Fruit fly (Drosophila melanogaster) whole organism, embryonic: ENCODE results near the gene TwdlM.

Experiments used
- Awh ChIP-seq: fragments of 200-800 bp; sonication (Bioruptor generic); IDR thresholded peaks from 2 replicates; pipeline ENCODE4, ENCODE4 v1.3.6; 2022; ENCODE audit warnings: missing biosample characterization, missing genetic modification characterization
- C15 ChIP-seq: fragments of 200-800 bp; sonication (Bioruptor generic); IDR thresholded peaks from 3 replicates; pipeline ENCODE4 v1.3.6; 2022; ENCODE audit warnings: missing biosample characterization, missing genetic modification characterization
- CG10431 ChIP-seq: fragments of 200-800 bp; sonication (Bioruptor generic); optimal IDR thresholded peaks from 3 replicates; lab custom pipeline; 2018; ENCODE audit warnings: missing biosample characterization, mild to moderate bottlenecking, missing genetic modification characterization
- CG11696 ChIP-seq: fragments of 200-800 bp; sonication (Bioruptor generic); IDR thresholded peaks from 2 replicates; pipeline ENCODE4 v1.3.6; 2022; ENCODE audit warnings: missing biosample characterization, missing genetic modification characterization
- CG12155 ChIP-seq: fragments of 200-800 bp; sonication (Bioruptor generic); optimal IDR thresholded peaks from 3 replicates; lab custom pipeline; 2016; ENCODE audit warnings: missing biosample characterization, missing genetic modification characterization
- CG12236 ChIP-seq: fragments of 200-800 bp; sonication (Bioruptor generic); optimal IDR thresholded peaks from 2 replicates; lab custom pipeline; 2016; ENCODE audit warnings: missing biosample characterization, missing genetic modification characterization
- CG12391 ChIP-seq: fragments of 200-800 bp; sonication (Bioruptor generic); optimal IDR thresholded peaks from 3 replicates; lab custom pipeline; 2018; ENCODE audit warnings: missing biosample characterization, mild to moderate bottlenecking, missing genetic modification characterization, moderate library complexity
- CG12942 ChIP-seq: fragments of 200-800 bp; sonication (Bioruptor generic); optimal IDR thresholded peaks from 3 replicates; lab custom pipeline; 2016; ENCODE audit warnings: missing biosample characterization, missing genetic modification characterization
- CG16863 ChIP-seq: fragments of 200-800 bp; sonication (Bioruptor generic); optimal IDR thresholded peaks from 3 replicates; lab custom pipeline; 2016; ENCODE audit warnings: missing biosample characterization, missing genetic modification characterization
- CG17361 ChIP-seq: fragments of 200-800 bp; sonication (Bioruptor generic); IDR thresholded peaks from 3 replicates; pipeline ENCODE4 v1.3.6; 2022; ENCODE audit warnings: missing biosample characterization, missing genetic modification characterization
- CG2678 ChIP-seq: fragments of 200-800 bp; sonication (Bioruptor generic); optimal IDR thresholded peaks from 3 replicates; lab custom pipeline; 2019; ENCODE audit warnings: missing biosample characterization, mild to moderate bottlenecking, missing genetic modification characterization, moderate library complexity
- CG31224 ChIP-seq: fragments of 200-800 bp; sonication (Bioruptor generic); IDR thresholded peaks from 2 replicates; pipeline ENCODE4 v1.3.6; 2022; ENCODE audit warnings: missing biosample characterization, missing genetic modification characterization
- CG31365 ChIP-seq: fragments of 200-800 bp; sonication (Bioruptor generic); optimal IDR thresholded peaks from 2 replicates; lab custom pipeline; 2018; ENCODE audit warnings: missing biosample characterization, mild to moderate bottlenecking, missing genetic modification characterization
- CG31441 ChIP-seq: fragments of 200-800 bp; sonication (Bioruptor generic); IDR thresholded peaks from 2 replicates; pipeline ENCODE4 v1.3.6; 2022; ENCODE audit warnings: missing biosample characterization, missing genetic modification characterization
- CG4820 ChIP-seq: fragments of 200-800 bp; sonication (Bioruptor generic); optimal IDR thresholded peaks from 3 replicates; lab custom pipeline; 2016; ENCODE audit warnings: missing biosample characterization, missing genetic modification characterization
- CG6854 ChIP-seq: fragments of 200-800 bp; sonication (Bioruptor generic); optimal IDR thresholded peaks from 3 replicates; lab custom pipeline; 2017; ENCODE audit warnings: missing biosample characterization, mild to moderate bottlenecking, missing genetic modification characterization
- CG7745 ChIP-seq: fragments of 200-800 bp; sonication (Bioruptor generic); optimal IDR thresholded peaks from 2 replicates; lab custom pipeline; 2018; ENCODE audit warnings: missing biosample characterization, mild to moderate bottlenecking, missing genetic modification characterization, moderate library complexity
- CG8281 ChIP-seq: fragments of 200-800 bp; sonication (Bioruptor generic); optimal IDR thresholded peaks from 2 replicates; lab custom pipeline; 2018; ENCODE audit warnings: missing biosample characterization, mild to moderate bottlenecking, missing genetic modification characterization, moderate library complexity
- CG8359 ChIP-seq: fragments of 200-800 bp; sonication (Bioruptor generic); optimal IDR thresholded peaks from 2 replicates; lab custom pipeline; 2017; ENCODE audit warnings: missing biosample characterization, mild to moderate bottlenecking, missing genetic modification characterization, borderline replicate concordance
- CG8478 ChIP-seq: fragments of >200 bp; optimal IDR thresholded peaks from 2 replicates; lab custom pipeline; 2018
- Hsf ChIP-seq: fragments of 200-800 bp; sonication (Bioruptor generic); optimal IDR thresholded peaks from 3 replicates; lab custom pipeline; 2016; ENCODE audit warnings: missing biosample characterization, missing genetic modification characterization
- Jarid2 ChIP-seq: fragments of 200-800 bp; sonication (Bioruptor generic); optimal IDR thresholded peaks from 3 replicates; lab custom pipeline; 2017; ENCODE audit warnings: mild to moderate bottlenecking, missing biosample characterization, missing genetic modification reagents, missing genetic modification characterization
- Meics ChIP-seq: fragments of 200-800 bp; sonication (Bioruptor generic); optimal IDR thresholded peaks from 2 replicates; lab custom pipeline; 2017; ENCODE audit warnings: missing biosample characterization, mild to moderate bottlenecking, missing genetic modification characterization
- NK7.1 ChIP-seq: fragments of 200-800 bp; sonication (Bioruptor generic); optimal IDR thresholded peaks from 3 replicates; lab custom pipeline; 2016; ENCODE audit warnings: missing biosample characterization, missing genetic modification characterization
- Spps ChIP-seq: fragments of 200-800 bp; sonication (Bioruptor generic); optimal IDR thresholded peaks from 2 replicates; lab custom pipeline; 2018; ENCODE audit warnings: missing biosample characterization, mild to moderate bottlenecking, missing genetic modification characterization
- Ssrp ChIP-seq: fragments of 200-800 bp; sonication (Bioruptor generic); optimal IDR thresholded peaks from 2 replicates; lab custom pipeline; 2018; ENCODE audit warnings: missing biosample characterization, mild to moderate bottlenecking, missing genetic modification characterization, moderate library complexity
- Tbp ChIP-seq: fragments of >200 bp; optimal IDR thresholded peaks from 2 replicates; lab custom pipeline; 2018; ENCODE audit warnings: missing biosample characterization, missing genetic modification characterization
- Xbp1 ChIP-seq: fragments of 200-800 bp; sonication (Bioruptor generic); optimal IDR thresholded peaks from 3 replicates; lab custom pipeline; 2016; ENCODE audit warnings: missing biosample characterization, mild to moderate bottlenecking, missing genetic modification characterization
- ac ChIP-seq: fragments of 200-800 bp; sonication (Bioruptor generic); optimal IDR thresholded peaks from 3 replicates; lab custom pipeline; 2017; ENCODE audit warnings: missing biosample characterization, mild to moderate bottlenecking, missing genetic modification characterization
- amos ChIP-seq: fragments of 200-800 bp; sonication (Bioruptor generic); IDR thresholded peaks from 2 replicates; pipeline ENCODE4 v1.3.6; 2022; ENCODE audit warnings: missing biosample characterization, missing genetic modification characterization; ENCODE audit not compliant: partially characterized antibody
- bbx ChIP-seq: fragments of 200-800 bp; sonication (Bioruptor generic); IDR thresholded peaks from 2 replicates; pipeline ENCODE4 v1.3.6; 2022; ENCODE audit warnings: missing biosample characterization, missing genetic modification characterization; ENCODE audit not compliant: partially characterized antibody
- cato ChIP-seq: fragments of 200-800 bp; sonication (Bioruptor generic); optimal IDR thresholded peaks from 2 replicates; lab custom pipeline; 2016; ENCODE audit warnings: missing biosample characterization, missing genetic modification characterization, borderline replicate concordance
- chif ChIP-seq, 2 experiments: fragments of 200-800 bp; sonication (Bioruptor generic); optimal IDR thresholded peaks; 3 replicates each; lab custom pipeline; 2016; ENCODE audit warnings: missing biosample characterization in 2 of 2, missing genetic modification characterization in 2 of 2
- crol ChIP-seq: fragments of 200-800 bp; sonication (Bioruptor generic); IDR thresholded peaks from 2 replicates; pipeline ENCODE4 v1.3.6; 2022; ENCODE audit warnings: missing biosample characterization, missing genetic modification characterization
- dysf ChIP-seq: fragments of 200-800 bp; sonication (Bioruptor generic); IDR thresholded peaks from 3 replicates; pipeline ENCODE4 v1.3.6; 2022; ENCODE audit warnings: missing biosample characterization, missing genetic modification characterization
- esg ChIP-seq: fragments of 200-800 bp; sonication (Bioruptor generic); conservative IDR thresholded peaks from 2 replicates; pipeline ENCODE4 v1.3.6; 2022; ENCODE audit warnings: missing biosample characterization, missing genetic modification characterization
- gro ChIP-seq: fragments of 200-800 bp; sonication (Bioruptor generic); optimal IDR thresholded peaks from 2 replicates; lab custom pipeline; 2016; ENCODE audit warnings: missing biosample characterization, missing genetic modification characterization
- ind ChIP-seq: fragments of 200-800 bp; sonication (Bioruptor generic); optimal IDR thresholded peaks from 3 replicates; lab custom pipeline; 2016; ENCODE audit warnings: missing biosample characterization, missing genetic modification characterization
- jing ChIP-seq: fragments of 200-800 bp; sonication (Bioruptor generic); optimal IDR thresholded peaks from 2 replicates; lab custom pipeline; 2018; ENCODE audit warnings: missing biosample characterization, mild to moderate bottlenecking, missing genetic modification characterization
- lab ChIP-seq: fragments of 200-800 bp; sonication (Bioruptor generic); optimal IDR thresholded peaks from 3 replicates; lab custom pipeline; 2017; ENCODE audit warnings: missing biosample characterization, missing genetic modification characterization, mild to moderate bottlenecking, moderate library complexity, missing genetic modification reagents
- lbe ChIP-seq: fragments of 200-800 bp; sonication (Bioruptor generic); optimal IDR thresholded peaks from 2 replicates; lab custom pipeline; 2016; ENCODE audit warnings: missing biosample characterization, mild to moderate bottlenecking, missing genetic modification characterization
- nmo ChIP-seq: fragments of 200-800 bp; sonication (Bioruptor generic); optimal IDR thresholded peaks from 2 replicates; lab custom pipeline; 2018; ENCODE audit warnings: missing biosample characterization, mild to moderate bottlenecking, missing genetic modification characterization, moderate library complexity
- onecut ChIP-seq: fragments of 200-800 bp; sonication (Bioruptor generic); IDR thresholded peaks from 2 replicates; pipeline ENCODE4 v1.3.6; 2022; ENCODE audit warnings: missing biosample characterization, missing genetic modification characterization
- org-1 ChIP-seq: fragments of 200-800 bp; sonication (Bioruptor generic); optimal IDR thresholded peaks from 2 replicates; lab custom pipeline; 2017; ENCODE audit warnings: missing biosample characterization, missing genetic modification characterization
- sc ChIP-seq, 3 experiments: fragments of >200 bp in 2 of 3; fragments of 200-800 bp in 1 of 3; sonication (Bioruptor generic) in 1 of 3; optimal IDR thresholded peaks; 2 replicates in 2 of 3; 3 replicates in 1 of 3; lab custom pipeline; 2017; ENCODE audit warnings: mild to moderate bottlenecking in 1 of 3, missing biosample characterization in 1 of 3, missing genetic modification characterization in 1 of 3, missing genetic modification reagents in 1 of 3
- sim ChIP-seq: fragments of 200-800 bp; sonication (Bioruptor generic); IDR thresholded peaks from 2 replicates; pipeline ENCODE4 v1.3.6; 2022; ENCODE audit warnings: missing biosample characterization, missing genetic modification characterization
- slbo ChIP-seq: fragments of 200-800 bp; sonication (Bioruptor generic); IDR thresholded peaks from 2 replicates; pipeline ENCODE4 v1.3.6; 2022; ENCODE audit warnings: missing biosample characterization, missing genetic modification characterization
- sob ChIP-seq: fragments of 200-800 bp; sonication (Bioruptor generic); IDR thresholded peaks from 2 replicates; pipeline ENCODE4 v1.3.6; 2022; ENCODE audit warnings: missing biosample characterization, missing genetic modification characterization
- sqz ChIP-seq: fragments of 200-800 bp; sonication (Bioruptor generic); optimal IDR thresholded peaks from 3 replicates; lab custom pipeline; 2018; ENCODE audit warnings: missing biosample characterization, mild to moderate bottlenecking, missing genetic modification characterization
- ssp ChIP-seq: fragments of 200-800 bp; sonication (Bioruptor generic); IDR thresholded peaks from 2 replicates; pipeline ENCODE4 v1.3.6; 2022; ENCODE audit warnings: missing biosample characterization, missing genetic modification characterization
- tap ChIP-seq: fragments of 200-800 bp; optimal IDR thresholded peaks from 3 replicates; lab custom pipeline; 2019; ENCODE audit warnings: missing biosample characterization, mild to moderate bottlenecking, missing genetic modification characterization, moderate library complexity
- tgo ChIP-seq: fragments of 200-800 bp; sonication (Bioruptor generic); IDR thresholded peaks from 3 replicates; pipeline ENCODE4 v1.3.6; 2022; ENCODE audit warnings: missing biosample characterization, missing genetic modification characterization

Gene TwdlM

dm6 chr3R:26655416-26655945 lies 36.6 kb downstream of the TwdlM start (continued):
- no peak for TF ChIP-seq bbx
- no peak for TF ChIP-seq org-1
- no peak for TF ChIP-seq Ssrp (tag; lab: Kevin White, UChicago)
- no peak for TF ChIP-seq CG7745
- TF ChIP-seq sqz (GFP tag; lab: Kevin White, UChicago) = peak; percentile 30
- no peak for TF ChIP-seq nmo (GFP tag; lab: Kevin White, UChicago)
- TF ChIP-seq Awh (GFP tag; lab: Robert Waterston, UW) = peak; percentile 41; the same call in 1 of the 2 replicates
- TF ChIP-seq lab = no peak
- TF ChIP-seq NK7.1 (GFP tag; lab: Kevin White, UChicago) = no peak
- TF ChIP-seq CG12236 (GFP tag; lab: Kevin White, UChicago) = no peak
- TF ChIP-seq ssp = no peak
- no peak for TF ChIP-seq crol (GFP tag; lab: Robert Waterston, UW)
- no peak for TF ChIP-seq CG2678 (tag; lab: Kevin White, UChicago)
- no peak for TF ChIP-seq tgo (GFP tag; lab: Robert Waterston, UW)
- no peak for TF ChIP-seq sob
- TF ChIP-seq CG6854 (GFP tag; lab: Kevin White, UChicago) = no peak
- TF ChIP-seq gro = no peak
- no peak for TF ChIP-seq Hsf (GFP tag; lab: Kevin White, UChicago)
- TF ChIP-seq CG11696 = no peak
- no peak for TF ChIP-seq ac (GFP tag; lab: Kevin White, UChicago)
- TF ChIP-seq CG31441 (GFP tag; lab: Robert Waterston, UW) = no peak
- no peak for TF ChIP-seq CG12942 (GFP tag; lab: Kevin White, UChicago)
- TF ChIP-seq Meics (GFP tag; lab: Kevin White, UChicago) = no peak
- no peak for TF ChIP-seq tap (tag; lab: Kevin White, UChicago)
- TF ChIP-seq onecut (GFP tag; lab: Robert Waterston, UW) = no peak
- no peak for TF ChIP-seq cato (GFP tag; lab: Kevin White, UChicago)
- TF ChIP-seq Jarid2 (GFP tag; lab: Kevin White, UChicago) = no peak
- TF ChIP-seq CG8478 (lab: Kevin White, UChicago) = no peak
- TF ChIP-seq lbe = no peak
- TF ChIP-seq esg (GFP tag; lab: Robert Waterston, UW) = no peak
- TF ChIP-seq C15 = no peak
- no peak for TF ChIP-seq CG16863
- TF ChIP-seq amos (GFP tag; lab: Robert Waterston, UW) = no peak
- no peak for TF ChIP-seq CG31365
- no peak for TF ChIP-seq CG4820 (GFP tag; lab: Kevin White, UChicago)
- no peak for TF ChIP-seq chif (GFP tag; optimal IDR thresholded peaks at IDR 0.05; lab: Kevin White, UChicago)
- no peak for TF ChIP-seq slbo (GFP tag; lab: Robert Waterston, UW)
- no peak for TF ChIP-seq Xbp1 (GFP tag; lab: Kevin White, UChicago)
- TF ChIP-seq CG8359 (GFP tag; lab: Kevin White, UChicago) = no peak
- no peak for TF ChIP-seq ind
- TF ChIP-seq sim (GFP tag; lab: Robert Waterston, UW) = no peak
- TF ChIP-seq CG17361 (GFP tag; lab: Robert Waterston, UW) = no peak
- TF ChIP-seq CG10431 (GFP tag; lab: Kevin White, UChicago) = no peak
- no peak for TF ChIP-seq Tbp (GFP tag; lab: Kevin White, UChicago)
- TF ChIP-seq dysf (GFP tag; lab: Robert Waterston, UW) = no peak
- TF ChIP-seq jing (GFP tag; lab: Kevin White, UChicago) = no peak
- no peak for TF ChIP-seq sc (optimal IDR thresholded peaks at IDR 0.05; lab: Kevin White, UChicago)
- TF ChIP-seq sc (GFP tag; optimal IDR thresholded peaks at IDR 0.05; lab: Kevin White, UChicago) = no peak
- no peak for TF ChIP-seq CG8281 (tag; lab: Kevin White, UChicago)
- TF ChIP-seq CG12155 (GFP tag; lab: Kevin White, UChicago) = no peak
- TF ChIP-seq Spps = no peak
- no peak for TF ChIP-seq CG12391 (tag; lab: Kevin White, UChicago)
- TF ChIP-seq CG31224 (GFP tag; lab: Robert Waterston, UW) = no peak
